Worm (Caenorhabditis elegans): ENCODE results near the gene osm-5.

DNA sequence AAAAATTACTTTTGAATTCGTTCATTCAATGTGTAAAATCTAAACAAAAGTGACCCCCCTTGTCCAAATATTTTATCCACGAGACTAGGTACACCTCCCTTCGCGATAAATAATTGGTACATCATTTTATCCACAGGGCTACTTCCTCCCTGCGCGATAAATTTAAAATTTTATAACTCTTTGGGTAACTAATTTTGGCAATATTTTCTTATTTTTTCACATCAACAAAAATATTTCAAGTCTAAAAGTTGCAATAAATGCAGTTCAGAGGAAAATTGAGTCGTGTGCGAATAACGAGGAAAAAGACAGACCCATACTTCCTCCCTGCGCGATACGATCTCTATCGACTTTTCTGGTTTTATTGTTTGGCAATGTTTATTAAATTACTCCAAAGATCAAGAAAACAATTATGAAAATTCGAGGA, 12.9 kb downstream of the osm-5 start:
- peak; percentile 69 for TF ChIP-seq unc-130 (tag; optimal IDR thresholded peaks at IDR 0.05)
- TF ChIP-seq nhr-12 (tag; optimal IDR thresholded peaks at IDR 0.05), result peak; percentile 86

Data from whole organism, L1 larva.